Fruit fly (Drosophila melanogaster) Kc167 (cell line): Measurements from ENCODE around the gene FucTA.

ENCODE experiments used
- Myc ChIP-seq: fragments of >200 bp; optimal IDR thresholded peaks from 2 replicates; lab custom pipeline; 2017; ENCODE audit warnings: missing external identifiers
- Sin3A ChIP-seq: fragments of >200 bp; optimal IDR thresholded peaks from 2 replicates; lab custom pipeline; 2018; ENCODE audit warnings: missing external identifiers
- h ChIP-seq: fragments of >200 bp; optimal IDR thresholded peaks from 3 replicates; lab custom pipeline; 2018; ENCODE audit warnings: missing external identifiers
- insv ChIP-seq: fragments of >200 bp; optimal IDR thresholded peaks from 3 replicates; lab custom pipeline; 2018; ENCODE audit warnings: missing external identifiers
- psq ChIP-seq: fragments of >200 bp; optimal IDR thresholded peaks from 2 replicates; lab custom pipeline; 2017; ENCODE audit warnings: missing external identifiers
- ttk ChIP-seq: sonication (Bioruptor generic); optimal IDR thresholded peaks from 2 replicates; lab custom pipeline; 2017; ENCODE audit warnings: missing external identifiers

DNA sequence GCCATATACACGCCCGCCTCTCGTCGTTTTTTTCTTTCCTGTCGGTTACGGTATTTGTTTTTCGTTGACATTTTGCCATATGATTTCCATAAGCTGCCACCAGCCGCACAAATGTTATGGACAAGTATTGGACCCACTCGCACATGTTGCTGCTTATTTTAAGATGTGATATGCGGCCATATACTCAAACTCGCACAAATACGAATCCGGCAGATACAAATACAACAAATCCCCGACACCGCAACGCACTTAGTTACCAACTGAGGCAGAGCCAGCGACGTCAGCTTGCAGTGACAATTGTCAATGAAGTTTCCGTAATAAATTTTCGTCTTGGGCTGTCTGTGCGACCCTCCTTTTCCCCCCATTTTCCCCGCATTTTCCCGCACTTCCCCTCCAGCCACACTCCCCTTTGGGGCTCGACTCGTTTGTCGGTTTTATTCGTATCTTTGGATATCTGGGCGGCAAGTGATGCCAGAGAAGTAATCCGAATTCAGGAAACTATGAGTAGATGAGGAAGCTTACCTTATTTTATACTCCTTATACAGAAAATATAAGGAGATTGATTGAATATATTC lies 29.8 kb downstream of the FucTA start:
- TF ChIP-seq insv (no peak), psq (lab: Kevin White, UChicago) (no peak), Sin3A (no peak), h (no peak), ttk (no peak), Myc (no peak)
